Fruit fly (Drosophila melanogaster) whole organism, embryonic: ENCODE measurements around the gene CG9550.

Experiments used
- Atf6 ChIP-seq: fragments of 200-800 bp; sonication (Bioruptor generic); IDR thresholded peaks from 2 replicates; pipeline ENCODE4 v1.3.6; 2022; ENCODE audit warnings: missing biosample characterization, missing genetic modification characterization
- Bteb2 ChIP-seq: fragments of 200-800 bp; sonication (Bioruptor generic); optimal IDR thresholded peaks from 2 replicates; lab custom pipeline; 2016; ENCODE audit warnings: missing biosample characterization, missing genetic modification characterization
- CG10147 ChIP-seq: fragments of 200-800 bp; sonication (Bioruptor generic); optimal IDR thresholded peaks from 2 replicates; lab custom pipeline; 2019; ENCODE audit warnings: missing biosample characterization, mild to moderate bottlenecking, missing genetic modification characterization, moderate library complexity
- CG12744 ChIP-seq: fragments of 200-800 bp; sonication (Bioruptor generic); optimal IDR thresholded peaks from 2 replicates; lab custom pipeline; 2016; ENCODE audit warnings: missing biosample characterization, missing genetic modification characterization
- CG14441 ChIP-seq: fragments of 200-800 bp; sonication (Bioruptor generic); IDR thresholded peaks from 2 replicates; pipeline ENCODE4 v1.3.6; 2022; ENCODE audit warnings: missing biosample characterization, missing genetic modification characterization
- CG14965 ChIP-seq: fragments of 200-800 bp; sonication (Bioruptor generic); optimal IDR thresholded peaks from 2 replicates; lab custom pipeline; 2016; ENCODE audit warnings: missing biosample characterization, missing genetic modification characterization, borderline replicate concordance
- CG17359 ChIP-seq: fragments of 200-800 bp; sonication (Bioruptor generic); optimal IDR thresholded peaks from 3 replicates; lab custom pipeline; 2018; ENCODE audit warnings: missing biosample characterization, mild to moderate bottlenecking, missing genetic modification characterization, moderate library complexity
- CG17912 ChIP-seq: fragments of 200-800 bp; sonication (Bioruptor generic); optimal IDR thresholded peaks from 2 replicates; lab custom pipeline; 2018; ENCODE audit warnings: missing biosample characterization, mild to moderate bottlenecking, missing genetic modification characterization
- CG6765 ChIP-seq: fragments of 200-800 bp; sonication (Bioruptor generic); optimal IDR thresholded peaks from 3 replicates; lab custom pipeline; 2017; ENCODE audit warnings: missing biosample characterization, mild to moderate bottlenecking, missing genetic modification characterization
- CG8478 ChIP-seq: fragments of >200 bp; optimal IDR thresholded peaks from 2 replicates; lab custom pipeline; 2018
- CG9727 ChIP-seq: fragments of 200-800 bp; sonication (Bioruptor generic); optimal IDR thresholded peaks from 3 replicates; lab custom pipeline; 2017; ENCODE audit warnings: missing biosample characterization, mild to moderate bottlenecking, missing genetic modification characterization
- D19B ChIP-seq: fragments of 200-800 bp; sonication (Bioruptor generic); optimal IDR thresholded peaks from 2 replicates; lab custom pipeline; 2017; ENCODE audit warnings: missing biosample characterization, mild to moderate bottlenecking, missing genetic modification characterization
- Dp ChIP-seq: fragments of 200-800 bp; sonication (Bioruptor generic); optimal IDR thresholded peaks from 2 replicates; lab custom pipeline; 2018; ENCODE audit warnings: missing biosample characterization, mild to moderate bottlenecking, missing genetic modification characterization, moderate library complexity
- Ets97D ChIP-seq: fragments of 200-800 bp; sonication (Bioruptor generic); optimal IDR thresholded peaks from 3 replicates; lab custom pipeline; 2016; ENCODE audit warnings: missing biosample characterization, missing genetic modification characterization
- Gsc ChIP-seq: fragments of 200-800 bp; sonication (Bioruptor generic); IDR thresholded peaks from 2 replicates; pipeline ENCODE4 v1.3.6; 2022; ENCODE audit warnings: missing biosample characterization, missing genetic modification characterization
- Hand ChIP-seq: fragments of 200-800 bp; sonication (Bioruptor generic); optimal IDR thresholded peaks from 2 replicates; lab custom pipeline; 2017; ENCODE audit warnings: mild to moderate bottlenecking, missing biosample characterization, missing genetic modification reagents, missing genetic modification characterization
- HmgZ ChIP-seq: fragments of 200-800 bp; sonication (Bioruptor generic); optimal IDR thresholded peaks from 2 replicates; lab custom pipeline; 2018; ENCODE audit warnings: missing biosample characterization, mild to moderate bottlenecking, missing genetic modification characterization
- Hr3 ChIP-seq: fragments of 200-800 bp; sonication (Bioruptor generic); optimal IDR thresholded peaks from 3 replicates; lab custom pipeline; 2016; ENCODE audit warnings: missing biosample characterization, missing genetic modification characterization
- Hr51 ChIP-seq, 2 experiments: fragments of 200-800 bp; sonication (Bioruptor generic); optimal IDR thresholded peaks; 2 replicates in 1 of 2; 3 replicates in 1 of 2; lab custom pipeline; 2016 to 2018; ENCODE audit warnings: missing biosample characterization in 2 of 2, missing genetic modification characterization in 2 of 2, mild to moderate bottlenecking in 1 of 2, moderate library complexity in 1 of 2
- Kr ChIP-seq: fragments of 200-800 bp; sonication (Bioruptor generic); optimal IDR thresholded peaks from 2 replicates; lab custom pipeline; 2017; ENCODE audit warnings: missing biosample characterization, mild to moderate bottlenecking, missing genetic modification characterization
- Opbp ChIP-seq: fragments of 200-800 bp; sonication (Bioruptor generic); IDR thresholded peaks from 3 replicates; pipeline ENCODE4 v1.3.6; 2022; ENCODE audit warnings: missing biosample characterization, missing genetic modification characterization; ENCODE audit not compliant: partially characterized antibody
- Stat92E ChIP-seq, 3 experiments: fragments of >200 bp in 2 of 3; fragments of 200-800 bp in 1 of 3; sonication (Bioruptor generic) in 1 of 3; optimal IDR thresholded peaks; 2 replicates each; lab custom pipeline; 2017 to 2019; ENCODE audit warnings: missing biosample characterization in 3 of 3, missing genetic modification characterization in 3 of 3, mild to moderate bottlenecking in 1 of 3, moderate library complexity in 1 of 3
- TFAM ChIP-seq: fragments of 200-800 bp; sonication (Bioruptor generic); optimal IDR thresholded peaks from 2 replicates; lab custom pipeline; 2017; ENCODE audit warnings: missing biosample characterization, missing genetic modification characterization, inconsistent platforms
- ab ChIP-seq: fragments of 200-800 bp; sonication (Bioruptor generic); optimal IDR thresholded peaks from 2 replicates; lab custom pipeline; 2016; ENCODE audit warnings: missing biosample characterization, missing genetic modification characterization
- abd-A ChIP-seq: fragments of 200-800 bp; sonication (Bioruptor generic); optimal IDR thresholded peaks from 3 replicates; lab custom pipeline; 2019; ENCODE audit warnings: missing biosample characterization, mild to moderate bottlenecking, missing genetic modification characterization, moderate library complexity
- amos ChIP-seq: fragments of 200-800 bp; sonication (Bioruptor generic); IDR thresholded peaks from 2 replicates; pipeline ENCODE4 v1.3.6; 2022; ENCODE audit warnings: missing biosample characterization, missing genetic modification characterization; ENCODE audit not compliant: partially characterized antibody
- bab2 ChIP-seq: fragments of 200-800 bp; sonication (Bioruptor generic); optimal IDR thresholded peaks from 2 replicates; lab custom pipeline; 2016; ENCODE audit warnings: missing biosample characterization, missing genetic modification characterization
- cato ChIP-seq: fragments of 200-800 bp; sonication (Bioruptor generic); optimal IDR thresholded peaks from 2 replicates; lab custom pipeline; 2016; ENCODE audit warnings: missing biosample characterization, missing genetic modification characterization, borderline replicate concordance
- croc ChIP-seq: fragments of 200-800 bp; sonication (Bioruptor generic); conservative IDR thresholded peaks from 3 replicates; pipeline ENCODE4 v1.3.6; 2022; ENCODE audit warnings: missing biosample characterization, missing genetic modification characterization
- crol ChIP-seq: fragments of 200-800 bp; sonication (Bioruptor generic); IDR thresholded peaks from 2 replicates; pipeline ENCODE4 v1.3.6; 2022; ENCODE audit warnings: missing biosample characterization, missing genetic modification characterization
- dm ChIP-seq: fragments of 200-800 bp; sonication (Bioruptor generic); optimal IDR thresholded peaks from 3 replicates; lab custom pipeline; 2016; ENCODE audit warnings: missing biosample characterization, missing genetic modification characterization
- en ChIP-seq: fragments of 200-800 bp; sonication (Bioruptor generic); optimal IDR thresholded peaks from 2 replicates; lab custom pipeline; 2016; ENCODE audit warnings: missing biosample characterization, missing genetic modification characterization
- esg ChIP-seq: fragments of 200-800 bp; sonication (Bioruptor generic); conservative IDR thresholded peaks from 2 replicates; pipeline ENCODE4 v1.3.6; 2022; ENCODE audit warnings: missing biosample characterization, missing genetic modification characterization
- grn ChIP-seq: fragments of 200-800 bp; sonication (Bioruptor generic); optimal IDR thresholded peaks from 3 replicates; lab custom pipeline; 2017; ENCODE audit warnings: missing biosample characterization, missing genetic modification characterization
- gt ChIP-seq: fragments of 200-800 bp; sonication (Bioruptor generic); IDR thresholded peaks from 2 replicates; pipeline ENCODE4 v1.3.6; 2022; ENCODE audit warnings: missing biosample characterization, missing genetic modification characterization
- jigr1 ChIP-seq: fragments of 200-800 bp; sonication (Bioruptor generic); IDR thresholded peaks from 3 replicates; pipeline ENCODE4 v1.3.6; 2022; ENCODE audit warnings: missing biosample characterization, missing genetic modification characterization
- lov ChIP-seq, 2 experiments: fragments of 200-800 bp in 1 of 2; fragments of >200 bp in 1 of 2; sonication (Bioruptor generic) in 1 of 2; IDR thresholded peaks in 1 of 2; optimal IDR thresholded peaks in 1 of 2; 2 replicates in 1 of 2; 3 replicates in 1 of 2; pipeline versions ENCODE4 v1.3.6 to Lab custom; 2017 to 2022; ENCODE audit warnings: missing biosample characterization in 1 of 2, missing genetic modification characterization in 1 of 2
- nau ChIP-seq: fragments of 200-800 bp; sonication (Bioruptor generic); optimal IDR thresholded peaks from 3 replicates; lab custom pipeline; 2017; ENCODE audit warnings: missing biosample characterization, mild to moderate bottlenecking, missing genetic modification characterization, missing genetic modification reagents
- nerfin-2 ChIP-seq: fragments of 200-800 bp; sonication (Bioruptor generic); IDR thresholded peaks from 2 replicates; pipeline ENCODE4 v1.3.6; 2022; ENCODE audit warnings: missing biosample characterization, missing genetic modification characterization; ENCODE audit not compliant: partially characterized antibody
- p53 ChIP-seq: fragments of 200-800 bp; sonication (Bioruptor generic); optimal IDR thresholded peaks from 2 replicates; lab custom pipeline; 2016; ENCODE audit warnings: missing biosample characterization, missing genetic modification characterization
- pan ChIP-seq, 4 experiments: fragments of >200 bp in 3 of 4; fragments of 200-800 bp in 1 of 4; sonication (Bioruptor generic) in 1 of 4; optimal IDR thresholded peaks in 3 of 4; IDR thresholded peaks in 1 of 4; 2 replicates each; pipeline versions ENCODE4 v1.3.6 to Lab custom; 2017 to 2022; ENCODE audit warnings: missing biosample characterization in 2 of 4, missing genetic modification characterization in 2 of 4, mixed read lengths in 1 of 4
- psq ChIP-seq: fragments of 200-800 bp; sonication (Bioruptor generic); optimal IDR thresholded peaks from 2 replicates; lab custom pipeline; 2017; ENCODE audit warnings: missing biosample characterization, missing genetic modification characterization
- sim ChIP-seq: fragments of 200-800 bp; sonication (Bioruptor generic); IDR thresholded peaks from 2 replicates; pipeline ENCODE4 v1.3.6; 2022; ENCODE audit warnings: missing biosample characterization, missing genetic modification characterization
- slbo ChIP-seq: fragments of 200-800 bp; sonication (Bioruptor generic); IDR thresholded peaks from 2 replicates; pipeline ENCODE4 v1.3.6; 2022; ENCODE audit warnings: missing biosample characterization, missing genetic modification characterization
- slp2 ChIP-seq: fragments of 200-800 bp; sonication (Bioruptor generic); optimal IDR thresholded peaks from 2 replicates; lab custom pipeline; 2016; ENCODE audit warnings: missing biosample characterization, missing genetic modification characterization
- sna ChIP-seq: fragments of 200-800 bp; sonication (Bioruptor generic); IDR thresholded peaks from 2 replicates; pipeline ENCODE4 v1.3.6; 2022; ENCODE audit warnings: missing biosample characterization, missing genetic modification characterization; ENCODE audit not compliant: partially characterized antibody
- tio ChIP-seq: fragments of 200-800 bp; sonication (Bioruptor generic); optimal IDR thresholded peaks from 2 replicates; lab custom pipeline; 2017; ENCODE audit warnings: missing biosample characterization, missing genetic modification characterization, inconsistent platforms
- wdn ChIP-seq: fragments of 200-800 bp; sonication (Bioruptor generic); IDR thresholded peaks from 2 replicates; pipeline ENCODE4 v1.3.6; 2022; ENCODE audit warnings: missing biosample characterization, missing genetic modification characterization
- zfh1 ChIP-seq: fragments of 200-800 bp; sonication (Bioruptor generic); IDR thresholded peaks from 3 replicates; pipeline ENCODE4 v1.3.6; 2022; ENCODE audit warnings: missing biosample characterization, missing genetic modification characterization
- zfh2 ChIP-seq: fragments of 200-800 bp; sonication (Bioruptor generic); optimal IDR thresholded peaks from 2 replicates; lab custom pipeline; 2016; ENCODE audit warnings: missing biosample characterization, missing genetic modification characterization

Gene CG9550

DNA sequence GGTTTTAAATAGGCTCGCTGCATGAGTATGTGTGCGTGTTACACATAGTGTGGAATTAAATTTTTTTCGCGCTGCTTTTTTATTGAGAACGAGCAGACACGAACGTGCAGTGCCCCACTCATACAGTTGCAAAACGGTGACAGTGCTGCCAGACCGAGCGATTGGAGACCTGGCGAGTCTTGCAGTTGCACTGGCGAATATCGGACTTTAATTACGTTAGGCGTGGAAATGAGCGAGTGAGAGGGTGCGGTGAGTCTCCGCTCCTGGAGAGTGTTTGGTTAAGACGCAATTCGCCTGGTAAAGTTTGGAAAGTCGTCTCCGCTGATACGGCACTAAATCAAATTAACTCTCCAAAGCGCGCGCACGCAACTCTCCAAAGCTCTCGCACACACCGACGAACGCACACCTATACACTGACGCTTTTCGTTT, 15.5 kb upstream of the CG9550 start (continued):
- no peak for TF ChIP-seq lov (optimal IDR thresholded peaks at IDR 0.05; lab: Kevin White, UChicago)
- TF ChIP-seq lov (GFP tag; IDR thresholded peaks at IDR 0.05; lab: Robert Waterston, UW), result 0 out of 3 replicates have a peak, but pooled peaks have one; percentile 39
- peak; percentile 3 for TF ChIP-seq Ets97D (GFP tag; lab: Kevin White, UChicago)
- no peak for TF ChIP-seq Stat92E (GFP tag; optimal IDR thresholded peaks at IDR 0.05; lab: Kevin White, UChicago)
- no peak for TF ChIP-seq tio (GFP tag; lab: Kevin White, UChicago)
- peak; percentile 53; the same call in 1 of the 2 replicates for TF ChIP-seq amos (GFP tag; lab: Robert Waterston, UW)
- no peak for TF ChIP-seq Hr51 (GFP tag; optimal IDR thresholded peaks at IDR 0.05; lab: Kevin White, UChicago)
- no peak for TF ChIP-seq jigr1 (GFP tag; lab: Robert Waterston, UW)
- TF ChIP-seq psq (GFP tag; lab: Kevin White, UChicago), result no peak
- no peak for TF ChIP-seq wdn (GFP tag; lab: Robert Waterston, UW)
- TF ChIP-seq ab, result no peak
- no peak for TF ChIP-seq slp2 (GFP tag; lab: Kevin White, UChicago)
- no peak for TF ChIP-seq croc (GFP tag; lab: Robert Waterston, UW)
- no peak for TF ChIP-seq Kr
- no peak for TF ChIP-seq zfh2 (GFP tag; lab: Kevin White, UChicago)
- TF ChIP-seq CG14965 (GFP tag; lab: Kevin White, UChicago), result no peak
- TF ChIP-seq Hand (GFP tag; lab: Kevin White, UChicago), result no peak
- TF ChIP-seq CG8478 (lab: Kevin White, UChicago), result peak; percentile 71
- TF ChIP-seq esg (GFP tag; lab: Robert Waterston, UW), result no peak
- TF ChIP-seq CG9727 (GFP tag; lab: Kevin White, UChicago), result no peak
- TF ChIP-seq Gsc (GFP tag; lab: Robert Waterston, UW), result no peak
- TF ChIP-seq en (GFP tag; lab: Kevin White, UChicago), result no peak
- TF ChIP-seq abd-A (tag; lab: Kevin White, UChicago), result peak; percentile 90
- TF ChIP-seq pan (optimal IDR thresholded peaks at IDR 0.05; lab: Kevin White, UChicago), result no peak
- no peak for TF ChIP-seq pan (GFP tag; optimal IDR thresholded peaks at IDR 0.05 in 1 of 2, IDR thresholded peaks at IDR 0.05 in 1 of 2)
- no peak for TF ChIP-seq bab2 (GFP tag; lab: Kevin White, UChicago)
- TF ChIP-seq Opbp (GFP tag; lab: Robert Waterston, UW), result peak; percentile 61; the same call in 2 of the 3 replicates
- peak; percentile 16; the same call in 1 of the 2 replicates for TF ChIP-seq slbo (GFP tag; lab: Robert Waterston, UW)
- peak; percentile 25 for TF ChIP-seq sna (GFP tag; lab: Robert Waterston, UW)
- TF ChIP-seq HmgZ (tag; lab: Kevin White, UChicago), result peak; percentile 70
- TF ChIP-seq nau (GFP tag; lab: Kevin White, UChicago), result no peak
- no peak for TF ChIP-seq nerfin-2
- no peak for TF ChIP-seq sim (GFP tag; lab: Robert Waterston, UW)
- peak; percentile 51 for TF ChIP-seq dm
- no peak for TF ChIP-seq CG17359 (tag; lab: Kevin White, UChicago)
- peak; percentile 82 for TF ChIP-seq Dp (GFP tag; lab: Kevin White, UChicago)
- TF ChIP-seq Atf6 (GFP tag; lab: Robert Waterston, UW), result peak; percentile 53; the same call in 1 of the 2 replicates
- no peak for TF ChIP-seq grn (GFP tag; lab: Kevin White, UChicago)
- TF ChIP-seq CG6765, result peak; percentile 27
- no peak for TF ChIP-seq crol (GFP tag; lab: Robert Waterston, UW)
- TF ChIP-seq gt (GFP tag; lab: Robert Waterston, UW), result no peak
- TF ChIP-seq p53, result peak; percentile 59
- no peak for TF ChIP-seq Hr3 (GFP tag; lab: Kevin White, UChicago)
- no peak for TF ChIP-seq cato (GFP tag; lab: Kevin White, UChicago)
- no peak for TF ChIP-seq zfh1 (GFP tag; lab: Robert Waterston, UW)
- TF ChIP-seq Bteb2, result no peak
- TF ChIP-seq CG17912 (GFP tag; lab: Kevin White, UChicago), result no peak
- no peak for TF ChIP-seq CG12744 (GFP tag; lab: Kevin White, UChicago)
- no peak for TF ChIP-seq TFAM (GFP tag; lab: Kevin White, UChicago)
- TF ChIP-seq CG14441, result no peak
- TF ChIP-seq D19B (GFP tag; lab: Kevin White, UChicago), result no peak
- no peak for TF ChIP-seq CG10147 (GFP tag; lab: Kevin White, UChicago)
